Fruit fly (Drosophila melanogaster) whole organism, prepupa: ENCODE data around the gene Tm1.

Experiments
- CG3032 ChIP-seq: fragments of 200-800 bp; optimal IDR thresholded peaks from 2 replicates; lab custom pipeline; 2019; ENCODE audit warnings: missing biosample characterization, mild to moderate bottlenecking, missing genetic modification characterization, moderate library complexity
- CG6276 ChIP-seq: fragments of 200-800 bp; sonication (Bioruptor generic); optimal IDR thresholded peaks from 2 replicates; lab custom pipeline; 2017; ENCODE audit warnings: missing biosample characterization, mild to moderate bottlenecking, missing genetic modification characterization
- CG6854 ChIP-seq: fragments of 200-800 bp; sonication (Bioruptor generic); optimal IDR thresholded peaks from 2 replicates; lab custom pipeline; 2017; ENCODE audit warnings: missing biosample characterization, mild to moderate bottlenecking, missing genetic modification characterization
- Ets21C ChIP-seq: fragments of 200-800 bp; sonication (Bioruptor generic); optimal IDR thresholded peaks from 3 replicates; lab custom pipeline; 2016; ENCODE audit warnings: missing biosample characterization, missing genetic modification characterization
- Hr39 ChIP-seq: fragments of 200-800 bp; sonication (Bioruptor generic); optimal IDR thresholded peaks from 2 replicates; lab custom pipeline; 2016; ENCODE audit warnings: missing biosample characterization, missing genetic modification characterization
- Hr4 ChIP-seq: fragments of 200-800 bp; sonication (Bioruptor generic); optimal IDR thresholded peaks from 3 replicates; lab custom pipeline; 2016; ENCODE audit warnings: missing biosample characterization, missing genetic modification characterization
- Smox ChIP-seq: fragments of 200-800 bp; sonication (Bioruptor generic); optimal IDR thresholded peaks from 3 replicates; lab custom pipeline; 2016; ENCODE audit warnings: missing biosample characterization, missing genetic modification characterization
- Sox14 ChIP-seq: fragments of 200-800 bp; sonication (Bioruptor generic); optimal IDR thresholded peaks from 3 replicates; lab custom pipeline; 2016; ENCODE audit warnings: missing biosample characterization, missing genetic modification characterization
- dac ChIP-seq: fragments of 200-800 bp; sonication (Bioruptor generic); optimal IDR thresholded peaks from 2 replicates; lab custom pipeline; 2017; ENCODE audit warnings: missing biosample characterization, mild to moderate bottlenecking, missing genetic modification characterization
- fd59A ChIP-seq: fragments of 200-800 bp; sonication (Bioruptor generic); optimal IDR thresholded peaks from 2 replicates; lab custom pipeline; 2017; ENCODE audit warnings: missing biosample characterization, mild to moderate bottlenecking, missing genetic modification characterization, missing genetic modification reagents
- net ChIP-seq: fragments of 200-800 bp; sonication (Bioruptor generic); optimal IDR thresholded peaks from 3 replicates; lab custom pipeline; 2016; ENCODE audit warnings: missing biosample characterization, missing genetic modification characterization
- svp ChIP-seq: fragments of 200-800 bp; sonication (Bioruptor generic); peaks from one replicate; lab custom pipeline; 2016; ENCODE audit warnings: missing biosample characterization, missing genetic modification characterization

DNA sequence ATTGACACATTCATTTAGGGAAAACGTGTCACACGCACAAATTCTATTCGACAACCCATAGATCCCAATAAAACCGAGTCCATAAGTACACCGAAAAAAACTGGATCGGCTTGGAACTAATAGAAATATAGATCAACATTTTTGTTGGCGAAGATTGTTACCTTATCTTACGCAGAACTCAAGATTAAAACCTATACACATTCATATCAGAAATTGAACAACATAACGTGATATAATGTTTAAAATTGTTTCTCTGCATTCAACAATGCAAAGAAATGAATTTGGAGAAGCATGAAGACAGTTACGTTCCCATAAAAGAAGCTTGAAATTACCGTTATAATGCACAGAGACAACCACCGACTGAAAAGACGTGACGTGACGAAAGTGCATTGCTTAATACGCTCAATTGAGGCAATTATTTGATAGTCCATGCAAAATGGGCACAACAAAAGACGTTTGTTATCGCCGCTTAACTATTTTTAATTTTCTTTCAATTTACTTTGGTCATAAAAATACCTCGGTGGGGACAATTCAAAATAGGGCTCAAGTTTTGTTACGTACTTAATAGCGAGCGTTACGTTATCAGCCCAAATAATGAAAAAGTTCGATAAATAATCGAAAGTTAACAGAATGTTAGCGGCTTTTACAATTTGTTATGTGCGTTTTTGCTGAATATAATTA lies 62.2 kb downstream of the Tm1 start, which contains the start of gene SerRS-m:
- TF ChIP-seq CG6854, result no peak
- no peak for TF ChIP-seq CG3032 (tag; lab: Kevin White, UChicago)
- no peak for TF ChIP-seq Sox14 (GFP tag; lab: Kevin White, UChicago)
- no peak for TF ChIP-seq Ets21C (GFP tag; lab: Kevin White, UChicago)
- TF ChIP-seq Hr39 (GFP tag; lab: Kevin White, UChicago), result no peak
- no peak for TF ChIP-seq net
- TF ChIP-seq dac, result no peak
- no peak for TF ChIP-seq fd59A
- no peak for TF ChIP-seq Smox
- no peak for TF ChIP-seq Hr4 (GFP tag; lab: Kevin White, UChicago)
- no peak for TF ChIP-seq svp (GFP tag; lab: Kevin White, UChicago)
- no peak for TF ChIP-seq CG6276
